Fruit fly (Drosophila melanogaster) Kc167 (cell line): ENCODE measurements around the gene CG17364.

Experiments used
- Myc ChIP-seq: fragments of >200 bp; optimal IDR thresholded peaks from 2 replicates; lab custom pipeline; 2017; ENCODE audit warnings: missing external identifiers
- Sin3A ChIP-seq: fragments of >200 bp; optimal IDR thresholded peaks from 2 replicates; lab custom pipeline; 2018; ENCODE audit warnings: missing external identifiers
- h ChIP-seq: fragments of >200 bp; optimal IDR thresholded peaks from 3 replicates; lab custom pipeline; 2018; ENCODE audit warnings: missing external identifiers
- insv ChIP-seq: fragments of >200 bp; optimal IDR thresholded peaks from 3 replicates; lab custom pipeline; 2018; ENCODE audit warnings: missing external identifiers
- psq ChIP-seq: fragments of >200 bp; optimal IDR thresholded peaks from 2 replicates; lab custom pipeline; 2017; ENCODE audit warnings: missing external identifiers
- ttk ChIP-seq: sonication (Bioruptor generic); optimal IDR thresholded peaks from 2 replicates; lab custom pipeline; 2017; ENCODE audit warnings: missing external identifiers

DNA sequence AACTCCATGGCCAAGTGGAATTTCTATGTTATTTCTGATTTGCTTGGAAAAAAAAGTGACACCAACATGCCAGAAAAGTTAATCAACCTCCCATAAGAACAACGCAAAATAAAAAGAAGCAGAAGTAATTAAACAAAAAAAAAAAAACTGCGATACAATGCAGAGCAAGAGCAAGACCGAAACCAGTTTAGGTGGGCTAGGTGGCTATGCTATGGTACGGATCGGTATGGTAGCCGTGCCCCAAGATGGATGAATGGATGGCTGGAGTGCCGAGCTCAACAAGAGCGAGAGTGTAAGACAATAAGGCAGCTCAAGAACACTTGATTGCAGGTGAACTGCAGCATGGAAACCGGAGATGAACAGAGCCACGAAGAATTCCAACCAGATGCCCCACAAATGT, 56.4 kb downstream of the CG17364 start:
- TF ChIP-seq insv (lab: Kevin White, UChicago) (no peak), h (lab: Kevin White, UChicago) (no peak), Sin3A (lab: Kevin White, UChicago) (no peak), psq (lab: Kevin White, UChicago) (no peak), ttk (lab: Kevin White, UChicago) (no peak), Myc (lab: Kevin White, UChicago) (no peak)
